Fruit fly (Drosophila melanogaster) whole organism, embryonic: ENCODE results near the gene jhamt.

Experiments used
- Antp ChIP-seq: fragments of 200-800 bp; sonication (Bioruptor generic); optimal IDR thresholded peaks from 3 replicates; lab custom pipeline; 2016; ENCODE audit warnings: missing biosample characterization, missing genetic modification characterization
- Asciz ChIP-seq: fragments of 200-800 bp; sonication (Bioruptor generic); optimal IDR thresholded peaks from 2 replicates; lab custom pipeline; 2017; ENCODE audit warnings: missing biosample characterization, mild to moderate bottlenecking, missing genetic modification characterization, missing genetic modification reagents
- CG10209 ChIP-seq: fragments of 200-800 bp; sonication (Bioruptor generic); optimal IDR thresholded peaks from 3 replicates; lab custom pipeline; 2017; ENCODE audit warnings: missing biosample characterization, mild to moderate bottlenecking, missing genetic modification characterization, missing genetic modification reagents
- CG10274 ChIP-seq: fragments of 200-800 bp; sonication (Bioruptor generic); optimal IDR thresholded peaks from 3 replicates; lab custom pipeline; 2017; ENCODE audit warnings: missing biosample characterization, mild to moderate bottlenecking, missing genetic modification characterization
- CG13624 ChIP-seq: fragments of 200-800 bp; sonication (Bioruptor generic); optimal IDR thresholded peaks from 2 replicates; lab custom pipeline; 2016; ENCODE audit warnings: missing biosample characterization, missing genetic modification characterization
- CG15011 ChIP-seq: fragments of 200-800 bp; sonication (Bioruptor generic); optimal IDR thresholded peaks from 3 replicates; lab custom pipeline; 2018; ENCODE audit warnings: missing biosample characterization, mild to moderate bottlenecking, missing genetic modification characterization
- CG17186 ChIP-seq: fragments of 200-800 bp; sonication (Bioruptor generic); optimal IDR thresholded peaks from 3 replicates; lab custom pipeline; 2017; ENCODE audit warnings: missing biosample characterization, missing genetic modification reagents, missing genetic modification characterization
- CG17612 ChIP-seq: fragments of 200-800 bp; sonication (Bioruptor generic); IDR thresholded peaks from 2 replicates; pipeline ENCODE4 v1.3.6; 2022; ENCODE audit warnings: missing biosample characterization, missing genetic modification characterization
- CG2116 ChIP-seq: fragments of 200-800 bp; sonication (Bioruptor generic); optimal IDR thresholded peaks from 3 replicates; lab custom pipeline; 2018; ENCODE audit warnings: missing biosample characterization, mild to moderate bottlenecking, missing genetic modification characterization
- CG2120 ChIP-seq: fragments of 200-800 bp; sonication (Bioruptor generic); optimal IDR thresholded peaks from 3 replicates; lab custom pipeline; 2016; ENCODE audit warnings: missing biosample characterization, missing genetic modification characterization
- CG3163 ChIP-seq: fragments of 200-800 bp; sonication (Bioruptor generic); optimal IDR thresholded peaks from 3 replicates; lab custom pipeline; 2016; ENCODE audit warnings: missing biosample characterization, missing genetic modification characterization
- CG3995 ChIP-seq: fragments of 200-800 bp; sonication (Bioruptor generic); optimal IDR thresholded peaks from 3 replicates; lab custom pipeline; 2016; ENCODE audit warnings: missing biosample characterization, missing genetic modification characterization
- CG6689 ChIP-seq: fragments of 200-800 bp; sonication (Bioruptor generic); IDR thresholded peaks from 2 replicates; pipeline ENCODE4 v1.3.6; 2022; ENCODE audit warnings: missing biosample characterization, missing genetic modification characterization
- CG6791 ChIP-seq: fragments of 200-800 bp; sonication (Bioruptor generic); IDR thresholded peaks from 3 replicates; pipeline ENCODE4 v1.3.6; 2022; ENCODE audit warnings: missing biosample characterization, missing genetic modification characterization; ENCODE audit not compliant: partially characterized antibody
- CG9797 ChIP-seq: fragments of 200-800 bp; sonication (Bioruptor generic); optimal IDR thresholded peaks from 3 replicates; lab custom pipeline; 2018; ENCODE audit warnings: missing biosample characterization, mild to moderate bottlenecking, missing genetic modification characterization
- CG9932 ChIP-seq: fragments of 200-800 bp; sonication (Bioruptor generic); IDR thresholded peaks from 2 replicates; pipeline ENCODE4 v1.3.6; 2022; ENCODE audit warnings: missing biosample characterization, missing genetic modification characterization
- CHES-1-like ChIP-seq: fragments of 200-800 bp; sonication (Bioruptor generic); optimal IDR thresholded peaks from 2 replicates; lab custom pipeline; 2016; ENCODE audit warnings: missing biosample characterization, missing genetic modification characterization
- Elba2 ChIP-seq: fragments of 200-800 bp; sonication (Bioruptor generic); optimal IDR thresholded peaks from 3 replicates; lab custom pipeline; 2016; ENCODE audit warnings: missing biosample characterization, missing genetic modification characterization
- Ets97D ChIP-seq: fragments of 200-800 bp; sonication (Bioruptor generic); optimal IDR thresholded peaks from 3 replicates; lab custom pipeline; 2016; ENCODE audit warnings: missing biosample characterization, missing genetic modification characterization
- HLH54F ChIP-seq: fragments of 200-800 bp; sonication (Bioruptor generic); optimal IDR thresholded peaks from 3 replicates; lab custom pipeline; 2016; ENCODE audit warnings: missing biosample characterization, missing genetic modification characterization
- HLHmδ ChIP-seq: fragments of 200-800 bp; sonication (Bioruptor generic); optimal IDR thresholded peaks from 2 replicates; lab custom pipeline; 2018; ENCODE audit warnings: missing biosample characterization, mild to moderate bottlenecking, missing genetic modification characterization, moderate library complexity
- HmgD ChIP-seq: fragments of 200-800 bp; sonication (Bioruptor generic); optimal IDR thresholded peaks from 3 replicates; lab custom pipeline; 2016; ENCODE audit warnings: missing biosample characterization, missing genetic modification characterization
- Max ChIP-seq: fragments of 200-800 bp; sonication (Bioruptor generic); optimal IDR thresholded peaks from 2 replicates; lab custom pipeline; 2016; ENCODE audit warnings: missing biosample characterization, mild to moderate bottlenecking, missing genetic modification characterization
- NfI ChIP-seq: fragments of 200-800 bp; sonication (Bioruptor generic); optimal IDR thresholded peaks from 3 replicates; lab custom pipeline; 2018; ENCODE audit warnings: missing biosample characterization, mild to moderate bottlenecking, missing genetic modification characterization, moderate library complexity
- Spps ChIP-seq: fragments of 200-800 bp; sonication (Bioruptor generic); optimal IDR thresholded peaks from 2 replicates; lab custom pipeline; 2018; ENCODE audit warnings: missing biosample characterization, mild to moderate bottlenecking, missing genetic modification characterization
- Trl ChIP-seq, 3 experiments: fragments of >200 bp in 2 of 3; fragments of 200-800 bp in 1 of 3; sonication (Bioruptor generic) in 1 of 3; optimal IDR thresholded peaks; 2 replicates in 1 of 3; 3 replicates in 2 of 3; lab custom pipeline; 2016 to 2017; ENCODE audit warnings: missing biosample characterization in 1 of 3, missing genetic modification characterization in 1 of 3
- Usf ChIP-seq: fragments of 200-800 bp; sonication (Bioruptor generic); optimal IDR thresholded peaks from 2 replicates; lab custom pipeline; 2017; ENCODE audit warnings: missing genotype, missing biosample characterization, missing genetic modification characterization
- ab ChIP-seq: fragments of 200-800 bp; sonication (Bioruptor generic); optimal IDR thresholded peaks from 2 replicates; lab custom pipeline; 2016; ENCODE audit warnings: missing biosample characterization, missing genetic modification characterization
- ap ChIP-seq: fragments of 200-800 bp; sonication (Bioruptor generic); IDR thresholded peaks from 2 replicates; pipeline ENCODE4 v1.3.6; 2022; ENCODE audit warnings: missing biosample characterization, missing genetic modification characterization
- ase ChIP-seq: fragments of 200-800 bp; sonication (Bioruptor generic); IDR thresholded peaks from 3 replicates; pipeline ENCODE4 v1.3.6; 2022; ENCODE audit warnings: missing biosample characterization, missing genetic modification characterization
- az2 ChIP-seq: fragments of 200-800 bp; sonication (Bioruptor generic); optimal IDR thresholded peaks from 3 replicates; lab custom pipeline; 2016; ENCODE audit warnings: missing biosample characterization, missing genetic modification characterization
- cato ChIP-seq: fragments of 200-800 bp; sonication (Bioruptor generic); optimal IDR thresholded peaks from 2 replicates; lab custom pipeline; 2016; ENCODE audit warnings: missing biosample characterization, missing genetic modification characterization, borderline replicate concordance
- cwo ChIP-seq: fragments of 200-800 bp; sonication (Bioruptor generic); optimal IDR thresholded peaks from 3 replicates; lab custom pipeline; 2017; ENCODE audit warnings: missing biosample characterization, missing genetic modification characterization, mild to moderate bottlenecking, moderate library complexity, missing genetic modification reagents
- disco-r ChIP-seq: fragments of 200-800 bp; sonication (Bioruptor generic); optimal IDR thresholded peaks from 2 replicates; lab custom pipeline; 2016; ENCODE audit warnings: missing biosample characterization, missing genetic modification characterization
- dpn ChIP-seq, 2 experiments: fragments of 200-800 bp; sonication (Bioruptor generic); optimal IDR thresholded peaks; 3 replicates each; lab custom pipeline; 2016; ENCODE audit warnings: missing biosample characterization in 2 of 2, missing genetic modification characterization in 2 of 2
- gcm2 ChIP-seq: fragments of 200-800 bp; sonication (Bioruptor generic); optimal IDR thresholded peaks from 2 replicates; lab custom pipeline; 2016; ENCODE audit warnings: missing biosample characterization, missing genetic modification characterization
- insv ChIP-seq, 2 experiments: fragments of 200-800 bp; sonication (Bioruptor generic); optimal IDR thresholded peaks; 3 replicates each; lab custom pipeline; 2016 to 2018; ENCODE audit warnings: missing biosample characterization in 2 of 2, missing genetic modification characterization in 2 of 2
- kni ChIP-seq: fragments of 200-800 bp; sonication (Bioruptor generic); optimal IDR thresholded peaks from 3 replicates; lab custom pipeline; 2017; ENCODE audit warnings: mild to moderate bottlenecking, missing biosample characterization, missing genetic modification reagents, missing genetic modification characterization
- lbe ChIP-seq: fragments of 200-800 bp; sonication (Bioruptor generic); optimal IDR thresholded peaks from 2 replicates; lab custom pipeline; 2016; ENCODE audit warnings: missing biosample characterization, mild to moderate bottlenecking, missing genetic modification characterization
- mld ChIP-seq: fragments of 200-800 bp; sonication (Bioruptor generic); IDR thresholded peaks from 3 replicates; pipeline ENCODE4 v1.3.6; 2022; ENCODE audit warnings: missing biosample characterization, missing genetic modification characterization; ENCODE audit not compliant: partially characterized antibody
- nau ChIP-seq: fragments of 200-800 bp; sonication (Bioruptor generic); optimal IDR thresholded peaks from 3 replicates; lab custom pipeline; 2017; ENCODE audit warnings: missing biosample characterization, mild to moderate bottlenecking, missing genetic modification characterization, missing genetic modification reagents
- otp ChIP-seq: fragments of 200-800 bp; sonication (Bioruptor generic); IDR thresholded peaks from 3 replicates; pipeline ENCODE4, ENCODE4 v1.3.6; 2022; ENCODE audit warnings: missing biosample characterization, missing genetic modification characterization
- psq ChIP-seq: fragments of 200-800 bp; sonication (Bioruptor generic); optimal IDR thresholded peaks from 2 replicates; lab custom pipeline; 2017; ENCODE audit warnings: missing biosample characterization, missing genetic modification characterization
- pum ChIP-seq: fragments of 200-800 bp; sonication (Bioruptor generic); optimal IDR thresholded peaks from 2 replicates; lab custom pipeline; 2016; ENCODE audit warnings: missing biosample characterization, missing genetic modification characterization
- ro ChIP-seq: fragments of 200-800 bp; sonication (Bioruptor generic); IDR thresholded peaks from 2 replicates; pipeline ENCODE4 v1.3.6; 2022; ENCODE audit warnings: missing biosample characterization, missing genetic modification characterization
- sd ChIP-seq: fragments of 200-800 bp; sonication (Bioruptor generic); optimal IDR thresholded peaks from 3 replicates; lab custom pipeline; 2018; ENCODE audit warnings: missing biosample characterization, mild to moderate bottlenecking, missing genetic modification characterization, moderate library complexity
- sna ChIP-seq: fragments of 200-800 bp; sonication (Bioruptor generic); IDR thresholded peaks from 2 replicates; pipeline ENCODE4 v1.3.6; 2022; ENCODE audit warnings: missing biosample characterization, missing genetic modification characterization; ENCODE audit not compliant: partially characterized antibody
- tin ChIP-seq: fragments of 200-800 bp; sonication (Bioruptor generic); optimal IDR thresholded peaks from 3 replicates; lab custom pipeline; 2016; ENCODE audit warnings: missing biosample characterization, missing genetic modification characterization
- toy ChIP-seq: fragments of 200-800 bp; sonication (Bioruptor generic); IDR thresholded peaks from 2 replicates; pipeline ENCODE4 v1.3.6; 2022; ENCODE audit warnings: missing biosample characterization, missing genetic modification characterization
- zf30C ChIP-seq: fragments of 200-800 bp; sonication (Bioruptor generic); optimal IDR thresholded peaks from 3 replicates; lab custom pipeline; 2018; ENCODE audit warnings: missing biosample characterization, mild to moderate bottlenecking, missing genetic modification characterization

Gene jhamt

dm6 chr2L:16350160-16350633 is 15.5 kb upstream of the jhamt start (continued):
- peak; percentile 63 for TF ChIP-seq Max (GFP tag; lab: Kevin White, UChicago)
- TF ChIP-seq ro (GFP tag; lab: Robert Waterston, UW): peak; percentile 50
- no peak for TF ChIP-seq otp (GFP tag; lab: Robert Waterston, UW)
- TF ChIP-seq sna: peak; percentile 51; the same call in 1 of the 2 replicates
- TF ChIP-seq toy (GFP tag; lab: Robert Waterston, UW): 0 out of 2 replicates have a peak, but pooled peaks have one; percentile 16
- peak; percentile 40 for TF ChIP-seq CHES-1-like (GFP tag; lab: Kevin White, UChicago)
- peak; percentile 53 for TF ChIP-seq pum (GFP tag; lab: Kevin White, UChicago)
- peak; percentile 14 for TF ChIP-seq zf30C (GFP tag; lab: Kevin White, UChicago)
- no peak for TF ChIP-seq CG10274 (GFP tag; lab: Kevin White, UChicago)
- TF ChIP-seq Asciz (GFP tag; lab: Kevin White, UChicago): no peak
- peak; percentile 60 for TF ChIP-seq lbe
- TF ChIP-seq CG15011 (GFP tag; lab: Kevin White, UChicago): peak; percentile 47
- no peak for TF ChIP-seq kni (GFP tag; lab: Kevin White, UChicago)
- TF ChIP-seq cwo (GFP tag; lab: Kevin White, UChicago): peak; percentile 58
- peak; percentile 75 for TF ChIP-seq CG10209
- peak; percentile 70 for TF ChIP-seq CG2116 (GFP tag; lab: Kevin White, UChicago)
- TF ChIP-seq CG3163 (GFP tag; lab: Kevin White, UChicago): no peak
- peak; percentile 37; the same call in 1 of the 2 replicates for TF ChIP-seq ap
- TF ChIP-seq CG13624 (GFP tag; lab: Kevin White, UChicago): peak; percentile 55
- peak; percentile 46 for TF ChIP-seq ab (GFP tag; lab: Kevin White, UChicago)
- TF ChIP-seq disco-r (GFP tag; lab: Kevin White, UChicago): no peak
- no peak for TF ChIP-seq Elba2 (GFP tag; lab: Kevin White, UChicago)
- TF ChIP-seq CG6689 (GFP tag; lab: Robert Waterston, UW): peak; percentile 79
- TF ChIP-seq Antp (GFP tag; lab: Kevin White, UChicago): peak; percentile 74
- no peak for TF ChIP-seq Trl (optimal IDR thresholded peaks at IDR 0.05; lab: Kevin White, UChicago)
- TF ChIP-seq Trl (GFP tag; optimal IDR thresholded peaks at IDR 0.05; lab: Kevin White, UChicago): peak; percentile 50
- no peak for TF ChIP-seq Spps (tag; lab: Kevin White, UChicago)
- TF ChIP-seq NfI: peak; percentile 71
- peak; percentile 22 for TF ChIP-seq gcm2 (GFP tag; lab: Kevin White, UChicago)
- peak; percentile 39 for TF ChIP-seq CG3995 (GFP tag; lab: Kevin White, UChicago)
- peak; percentile 44 for TF ChIP-seq Ets97D (GFP tag; lab: Kevin White, UChicago)
- TF ChIP-seq HmgD (GFP tag; lab: Kevin White, UChicago): peak; percentile 46
- no peak for TF ChIP-seq nau (GFP tag; lab: Kevin White, UChicago)
- TF ChIP-seq mld (GFP tag; lab: Robert Waterston, UW): peak; percentile 44; the same call in 1 of the 3 replicates
- TF ChIP-seq CG6791 (GFP tag; lab: Robert Waterston, UW): peak; percentile 54
- no peak for TF ChIP-seq CG9797 (GFP tag; lab: Kevin White, UChicago)
- peak; percentile 66 for TF ChIP-seq cato (GFP tag; lab: Kevin White, UChicago)
- peak; percentile 7 for TF ChIP-seq HLHmδ (GFP tag; lab: Kevin White, UChicago)
- TF ChIP-seq CG17612 (GFP tag; lab: Robert Waterston, UW): peak; percentile 46; the same call in 1 of the 2 replicates
- peak; percentile 30 for TF ChIP-seq Usf (GFP tag; lab: Kevin White, UChicago)
- no peak for TF ChIP-seq psq (GFP tag; lab: Kevin White, UChicago)
- TF ChIP-seq CG2120 (GFP tag; lab: Kevin White, UChicago): peak; percentile 79
- TF ChIP-seq ase (GFP tag; lab: Robert Waterston, UW): peak; percentile 75; the same call in 2 of the 3 replicates
- peak; percentile 69 to 80 for TF ChIP-seq dpn (GFP tag; optimal IDR thresholded peaks at IDR 0.05; lab: Kevin White, UChicago)
- peak in 1 of 2 experiments; percentile 4 for TF ChIP-seq insv (GFP tag; optimal IDR thresholded peaks at IDR 0.05; lab: Kevin White, UChicago)
- no peak for TF ChIP-seq sd (tag; lab: Kevin White, UChicago)
- peak; percentile 69 for TF ChIP-seq HLH54F (GFP tag; lab: Kevin White, UChicago)
- TF ChIP-seq CG9932 (GFP tag; lab: Robert Waterston, UW): peak; percentile 90
- TF ChIP-seq tin (GFP tag; lab: Kevin White, UChicago): peak; percentile 53
- peak; percentile 62 for TF ChIP-seq az2 (GFP tag; lab: Kevin White, UChicago)
- TF ChIP-seq CG17186 (GFP tag; lab: Kevin White, UChicago): peak; percentile 8
